Worm (Caenorhabditis elegans) whole organism, young adult: ENCODE results near the gene copd-1.

Experiments
- D2030.7 ChIP-seq: fragments of 200-800 bp; sonication (Bioruptor generic); IDR thresholded peaks from 2 replicates; pipeline ENCODE4 v1.3.6; 2022; ENCODE audit warnings: missing genetic modification reagents, missing genetic modification characterization, missing compliant biosample characterization
- F57C9.4 ChIP-seq: sonication (generic microtip); optimal IDR thresholded peaks from 2 replicates; lab custom pipeline; 2017; ENCODE audit warnings: mild to moderate bottlenecking, missing genetic modification characterization, missing compliant biosample characterization
- Y56A3A.18 ChIP-seq: fragments of 200-800 bp; sonication (Bioruptor generic); IDR thresholded peaks from 2 replicates; pipeline ENCODE4 v1.3.6; 2022; ENCODE audit warnings: missing genetic modification reagents, missing genetic modification characterization, missing compliant biosample characterization
- atf-7 ChIP-seq: sonication (generic microtip); optimal IDR thresholded peaks from 2 replicates; lab custom pipeline; 2017; ENCODE audit warnings: mild to moderate bottlenecking, missing genetic modification characterization, missing compliant biosample characterization
- cebp-1 ChIP-seq, 2 experiments: fragments of 200-800 bp in 1 of 2; sonication (Bioruptor generic) in 1 of 2; sonication (generic microtip) in 1 of 2; IDR thresholded peaks in 1 of 2; optimal IDR thresholded peaks in 1 of 2; 2 replicates each; pipeline versions ENCODE4 v1.3.6 to Lab custom; 2017 to 2022; ENCODE audit warnings: missing compliant biosample characterization in 2 of 2, missing genetic modification characterization in 2 of 2, mild to moderate bottlenecking in 1 of 2, missing genetic modification reagents in 1 of 2, moderate library complexity in 1 of 2
- dox-1 ChIP-seq: fragments of 200-800 bp; sonication (Bioruptor generic); IDR thresholded peaks from 2 replicates; pipeline ENCODE4 v1.3.6; 2022; ENCODE audit warnings: missing genetic modification reagents, missing genetic modification characterization, missing compliant biosample characterization
- efl-1 ChIP-seq: fragments of 150-350 bp; optimal IDR thresholded peaks from 2 replicates; lab custom pipeline; 2014; ENCODE audit warnings: missing biosample characterization, missing genetic modification reagents, missing genetic modification characterization
- ets-4 ChIP-seq: fragments of 200-800 bp; sonication (Bioruptor generic); optimal IDR thresholded peaks from 2 replicates; lab custom pipeline; 2018; ENCODE audit warnings: mild to moderate bottlenecking, missing genetic modification characterization, missing compliant biosample characterization
- hlh-12 ChIP-seq: sonication (generic microtip); optimal IDR thresholded peaks from 2 replicates; lab custom pipeline; 2016; ENCODE audit warnings: missing genetic modification characterization, missing compliant biosample characterization
- lag-1 ChIP-seq: fragments of 200-800 bp; sonication (Bioruptor generic); IDR thresholded peaks from 2 replicates; pipeline ENCODE4 v1.3.6; 2022; ENCODE audit warnings: missing genetic modification reagents, missing genetic modification characterization, missing compliant biosample characterization
- let-526 ChIP-seq: fragments of 200-800 bp; sonication (Bioruptor generic); IDR thresholded peaks from 2 replicates; pipeline ENCODE4 v1.3.6; 2022; ENCODE audit warnings: missing genetic modification reagents, missing genetic modification characterization, missing compliant biosample characterization
- lin-40 ChIP-seq: sonication (generic microtip); optimal IDR thresholded peaks from 2 replicates; lab custom pipeline; 2016; ENCODE audit warnings: missing genetic modification characterization, mild to moderate bottlenecking, missing compliant biosample characterization, missing genotype, missing genetic modification reagents
- lin-54 ChIP-seq: fragments of 200-800 bp; sonication (Bioruptor generic); optimal IDR thresholded peaks from 2 replicates; lab custom pipeline; 2018; ENCODE audit warnings: mild to moderate bottlenecking, missing genetic modification characterization, missing compliant biosample characterization
- lsl-1 ChIP-seq: fragments of 200-800 bp; sonication (Bioruptor generic); optimal IDR thresholded peaks from 2 replicates; lab custom pipeline; 2018; ENCODE audit warnings: mild to moderate bottlenecking, missing genetic modification characterization, moderate library complexity, missing compliant biosample characterization
- nhr-27 ChIP-seq: fragments of 200-800 bp; sonication (Bioruptor generic); optimal IDR thresholded peaks from 2 replicates; lab custom pipeline; 2018; ENCODE audit warnings: mild to moderate bottlenecking, missing genetic modification characterization, moderate library complexity, missing compliant biosample characterization
- sptf-2 ChIP-seq: fragments of 200-800 bp; sonication (Bioruptor generic); optimal IDR thresholded peaks from 2 replicates; lab custom pipeline; 2018; ENCODE audit warnings: mild to moderate bottlenecking, missing genetic modification characterization, missing compliant biosample characterization
- unc-62 ChIP-seq: fragments of 150-350 bp; optimal IDR thresholded peaks from 2 replicates; lab custom pipeline; 2014; ENCODE audit warnings: missing biosample characterization, missing genetic modification reagents, missing genetic modification characterization
- ztf-18 ChIP-seq: sonication (generic microtip); optimal IDR thresholded peaks from 2 replicates; lab custom pipeline; 2016; ENCODE audit warnings: missing genotype, mild to moderate bottlenecking, missing genetic modification characterization, missing compliant biosample characterization

The copd-1 gene

ce11 chrIII:6578505-6578904, 46.3 kb downstream of the copd-1 start, which contains the start of gene F27B3.6 (continued):
- no peak for TF ChIP-seq ztf-18 (tag; lab: Kevin White, UChicago)
- TF ChIP-seq ets-4 (GFP tag; lab: Kevin White, UChicago): no peak
- TF ChIP-seq lin-54 (GFP tag; lab: Kevin White, UChicago): no peak
- TF ChIP-seq let-526 (GFP tag; lab: Robert Waterston, UW): no peak

ce11 chrIII:6577159-6577558, 47.6 kb downstream of the copd-1 start:
- no peak for TF ChIP-seq lsl-1 (GFP tag; lab: Kevin White, UChicago)
- no peak for TF ChIP-seq sptf-2 (GFP tag; lab: Kevin White, UChicago)
- TF ChIP-seq efl-1 (GFP tag; lab: Kevin White, UChicago): no peak
- TF ChIP-seq nhr-27 (tag; lab: Kevin White, UChicago): no peak
- TF ChIP-seq hlh-12 (tag; lab: Kevin White, UChicago): no peak
- no peak for TF ChIP-seq lag-1 (GFP tag; lab: Robert Waterston, UW)
- TF ChIP-seq Y56A3A.18 (GFP tag; lab: Robert Waterston, UW): no peak
- TF ChIP-seq F57C9.4: no peak
- TF ChIP-seq unc-62 (GFP tag; lab: Kevin White, UChicago): no peak
- no peak for TF ChIP-seq dox-1 (GFP tag; lab: Robert Waterston, UW)
- TF ChIP-seq D2030.7 (GFP tag; lab: Robert Waterston, UW): no peak
- no peak for TF ChIP-seq lin-40 (tag; lab: Kevin White, UChicago)
- no peak for TF ChIP-seq atf-7
- no peak for TF ChIP-seq cebp-1 (GFP tag; IDR thresholded peaks at IDR 0.05; lab: Robert Waterston, UW)
- TF ChIP-seq cebp-1 (tag; optimal IDR thresholded peaks at IDR 0.05; lab: Kevin White, UChicago): no peak
